Worm (Caenorhabditis elegans): ENCODE data around the gene Y102A11A.3.
A peak's percentile ranks its signal among the peaks of the same experiment; 100 is the strongest.

The Y102A11A.3 gene

ce11 chrX:2051602-2052001 lies 32.7 kb downstream of the Y102A11A.3 start, which contains the start of gene Y102A11A.1:
Gene Y102A11A.1, plus strand, starts transcription at chrX:2051824.
- no peak for TF ChIP-seq ham-2 (GFP tag; optimal IDR thresholded peaks at IDR 0.05)
- TF ChIP-seq sptf-1 (tag; optimal IDR thresholded peaks at IDR 0.05), result no peak
- TF ChIP-seq blmp-1 (tag; optimal IDR thresholded peaks at IDR 0.05), result no peak
- no peak for TF ChIP-seq mab-5 (tag; optimal IDR thresholded peaks at IDR 0.05)
- no peak for TF ChIP-seq hlh-1 (tag; optimal IDR thresholded peaks at IDR 0.05)
- TF ChIP-seq nhr-28 (tag; optimal IDR thresholded peaks at IDR 0.05), result no peak
- no peak for TF ChIP-seq mls-2 (tag; optimal IDR thresholded peaks at IDR 0.05)
- no peak for TF ChIP-seq unc-62 (GFP tag; optimal IDR thresholded peaks at IDR 0.05)
- TF ChIP-seq zip-8 (tag; optimal IDR thresholded peaks at IDR 0.05), result no peak
- no peak for TF ChIP-seq ceh-39 (tag; optimal IDR thresholded peaks at IDR 0.05)
- no peak for TF ChIP-seq lin-32 (GFP tag; optimal IDR thresholded peaks at IDR 0.05)

- TF ChIP-seq drap-1 (GFP tag; optimal IDR thresholded peaks at IDR 0.05) (no peak), ceh-39 (tag; optimal IDR thresholded peaks at IDR 0.05) (no peak)
These were observed 45.8 kb downstream of the Y102A11A.3 start, which contains the start of gene F49H12.7 for ce11 chrX:2064730-2065129. Gene F49H12.7, plus strand, starts transcription at chrX:2065030.

ce11 chrX:2068294-2068693 lies 49.3 kb downstream of the Y102A11A.3 start:
- TF ChIP-seq nhr-28 (tag; optimal IDR thresholded peaks at IDR 0.05), result no peak
- TF ChIP-seq bed-3 (GFP tag; optimal IDR thresholded peaks at IDR 0.05), result no peak
- no peak for TF ChIP-seq elt-3 (tag; optimal IDR thresholded peaks at IDR 0.05)
- TF ChIP-seq lsy-2 (tag; optimal IDR thresholded peaks at IDR 0.05), result no peak
- no peak for TF ChIP-seq ceh-39 (tag; optimal IDR thresholded peaks at IDR 0.05)
- TF ChIP-seq ces-1 (GFP tag; optimal IDR thresholded peaks at IDR 0.05), result no peak
- no peak for TF ChIP-seq sptf-1 (tag; optimal IDR thresholded peaks at IDR 0.05)
- TF ChIP-seq unc-39 (tag; optimal IDR thresholded peaks at IDR 0.05), result no peak
- no peak for TF ChIP-seq nhr-12 (tag; optimal IDR thresholded peaks at IDR 0.05)
- no peak for TF ChIP-seq lin-13 (tag; optimal IDR thresholded peaks at IDR 0.05)

ce11 chrX:2070418-2070996 lies 51.6 kb downstream of the Y102A11A.3 start, which contains the start of gene acl-4:
Gene acl-4, minus strand, starts transcription at chrX:2070444.
- TF ChIP-seq M03D4.4 (tag; optimal IDR thresholded peaks at IDR 0.05) (no peak), ztf-11 (tag; optimal IDR thresholded peaks at IDR 0.05) (no peak), lsy-2 (tag; optimal IDR thresholded peaks at IDR 0.05) (no peak), hlh-1 (tag; optimal IDR thresholded peaks at IDR 0.05) (no peak)

- TF ChIP-seq ces-1 (GFP tag; optimal IDR thresholded peaks at IDR 0.05) (peak; percentile 34), lin-32 (GFP tag; optimal IDR thresholded peaks at IDR 0.05) (peak; percentile 62), nhr-2 (tag; optimal IDR thresholded peaks at IDR 0.05) (peak; percentile 92), pha-4 (tag; optimal IDR thresholded peaks at IDR 0.05) (no peak), ceh-43 (GFP tag; optimal IDR thresholded peaks at IDR 0.05) (no peak), cnd-1 (tag; optimal IDR thresholded peaks at IDR 0.05) (peak; percentile 80), ztf-11 (tag; optimal IDR thresholded peaks at IDR 0.05) (no peak), unc-39 (tag; optimal IDR thresholded peaks at IDR 0.05) (peak; percentile 0), M03D4.4 (tag; optimal IDR thresholded peaks at IDR 0.05) (peak; percentile 26), lin-13 (tag; optimal IDR thresholded peaks at IDR 0.05) (peak; percentile 78), hlh-1 (tag; optimal IDR thresholded peaks at IDR 0.05) (peak; percentile 82), mls-2 (tag; optimal IDR thresholded peaks at IDR 0.05) (peak; percentile 31), drap-1 (GFP tag; optimal IDR thresholded peaks at IDR 0.05) (peak; percentile 5), mep-1 (tag; optimal IDR thresholded peaks at IDR 0.05) (peak; percentile 49)
These were observed 52.5 kb downstream of the Y102A11A.3 start for ce11 chrX:2071392-2072001.

ce11 chrX:2074055-2074454 lies 55.1 kb downstream of the Y102A11A.3 start, which contains the start of gene txdc-12.2:
Gene txdc-12.2, plus strand, starts transcription at chrX:2074450.
- TF ChIP-seq nhr-28 (tag; optimal IDR thresholded peaks at IDR 0.05), result no peak
- no peak for TF ChIP-seq unc-120 (tag; optimal IDR thresholded peaks at IDR 0.05; ENCODE audit: poor library complexity, severe bottlenecking)
- TF ChIP-seq M03D4.4 (tag; optimal IDR thresholded peaks at IDR 0.05), result no peak
- TF ChIP-seq mep-1 (tag; optimal IDR thresholded peaks at IDR 0.05), result no peak
- no peak for TF ChIP-seq hlh-1 (tag; optimal IDR thresholded peaks at IDR 0.05)
- TF ChIP-seq nhr-76 (tag; optimal IDR thresholded peaks at IDR 0.05), result no peak
- no peak for TF ChIP-seq mab-5 (tag; optimal IDR thresholded peaks at IDR 0.05)
- TF ChIP-seq flh-1 (GFP tag; optimal IDR thresholded peaks at IDR 0.05), result no peak
